Worm (Caenorhabditis elegans) whole organism, L1 larva: ENCODE data around the gene K09H11.15.

Experiments
- C16A3.4 ChIP-seq: fragments of 150-350 bp; optimal IDR thresholded peaks from 2 replicates; lab custom pipeline; 2014; ENCODE audit warnings: missing biosample characterization, missing genetic modification characterization
- blmp-1 ChIP-seq: fragments of 150-350 bp; optimal IDR thresholded peaks from 2 replicates; lab custom pipeline; 2014; ENCODE audit warnings: missing biosample characterization, missing genetic modification characterization
- ceh-63 ChIP-seq: fragments of 200-800 bp; sonication (Bioruptor generic); optimal IDR thresholded peaks from 2 replicates; lab custom pipeline; 2018; ENCODE audit warnings: mild to moderate bottlenecking, missing genetic modification characterization, missing compliant biosample characterization
- ceh-90 ChIP-seq: sonication (generic microtip); optimal IDR thresholded peaks from 2 replicates; lab custom pipeline; 2016; ENCODE audit warnings: missing genetic modification characterization, missing compliant biosample characterization
- dsc-1 ChIP-seq: sonication (generic microtip); optimal IDR thresholded peaks from 2 replicates; lab custom pipeline; 2016; ENCODE audit warnings: mild to moderate bottlenecking, missing genetic modification characterization, missing compliant biosample characterization
- efl-1 ChIP-seq, 4 experiments: fragments of 150-350 bp; optimal IDR thresholded peaks in 3 of 4; peaks in 1 of 4; 1 replicate in 1 of 4; 2 replicates in 3 of 4; lab custom pipeline; 2014; ENCODE audit warnings: missing biosample characterization in 2 of 4, missing genetic modification characterization in 2 of 4, missing genetic modification reagents in 2 of 4
- efl-3 ChIP-seq: fragments of 200-800 bp; sonication (Bioruptor generic); optimal IDR thresholded peaks from 2 replicates; lab custom pipeline; 2018; ENCODE audit warnings: mild to moderate bottlenecking, missing genetic modification characterization, missing compliant biosample characterization
- egl-13 ChIP-seq: sonication (generic microtip); optimal IDR thresholded peaks from 2 replicates; lab custom pipeline; 2016; ENCODE audit warnings: missing genotype, missing genetic modification reagents, missing genetic modification characterization, missing compliant biosample characterization
- egl-27 ChIP-seq, 2 experiments: fragments of 150-350 bp in 1 of 2; sonication (generic microtip); optimal IDR thresholded peaks; 3 replicates each; lab custom pipeline; 2017 to 2018; ENCODE audit warnings: missing biosample characterization in 2 of 2, missing genetic modification characterization in 2 of 2, missing genetic modification reagents in 2 of 2
- ets-5 ChIP-seq: fragments of 200-800 bp; sonication (Bioruptor generic); IDR thresholded peaks from 2 replicates; pipeline ENCODE4 v1.3.6; 2022; ENCODE audit warnings: missing genetic modification characterization, missing compliant biosample characterization
- fkh-8 ChIP-seq: sonication (generic microtip); optimal IDR thresholded peaks from 2 replicates; lab custom pipeline; 2016; ENCODE audit warnings: mild to moderate bottlenecking, missing genetic modification characterization, missing compliant biosample characterization
- grh-1 ChIP-seq: fragments of 200-800 bp; sonication (Bioruptor generic); IDR thresholded peaks from 2 replicates; pipeline ENCODE4 v1.3.6; 2022; ENCODE audit warnings: missing genetic modification reagents, missing genetic modification characterization, missing compliant biosample characterization
- hlh-4 ChIP-seq: sonication (generic microtip); optimal IDR thresholded peaks from 2 replicates; lab custom pipeline; 2016; ENCODE audit warnings: mild to moderate bottlenecking, missing genetic modification characterization, missing compliant biosample characterization
- irx-1 ChIP-seq: sonication (generic microtip); optimal IDR thresholded peaks from 2 replicates; lab custom pipeline; 2016; ENCODE audit warnings: missing genetic modification characterization, missing compliant biosample characterization
- lin-13 ChIP-seq: fragments of 150-350 bp; optimal IDR thresholded peaks from 2 replicates; lab custom pipeline; 2014; ENCODE audit warnings: missing biosample characterization, missing genetic modification reagents, missing genetic modification characterization
- lin-14 ChIP-seq: fragments of 200-800 bp; sonication (Bioruptor generic); optimal IDR thresholded peaks from 2 replicates; lab custom pipeline; 2018; ENCODE audit warnings: mild to moderate bottlenecking, missing genetic modification characterization, moderate library complexity, missing compliant biosample characterization
- lin-15B ChIP-seq: fragments of 150-350 bp; sonication (generic microtip); optimal IDR thresholded peaks from 3 replicates; lab custom pipeline; 2014; ENCODE audit warnings: missing biosample characterization, missing genetic modification characterization
- mab-9 ChIP-seq: fragments of 200-800 bp; sonication (Bioruptor generic); IDR thresholded peaks from 2 replicates; pipeline ENCODE4 v1.3.6; 2022; ENCODE audit warnings: missing genetic modification reagents, missing genetic modification characterization, missing compliant biosample characterization
- mef-2 ChIP-seq: fragments of 150-350 bp; optimal IDR thresholded peaks from 2 replicates; lab custom pipeline; 2014; ENCODE audit warnings: missing biosample characterization, missing genetic modification characterization
- mep-1 ChIP-seq: fragments of 150-350 bp; optimal IDR thresholded peaks from 2 replicates; lab custom pipeline; 2014; ENCODE audit warnings: missing biosample characterization, missing genetic modification characterization
- nhr-11 ChIP-seq: fragments of 150-350 bp; optimal IDR thresholded peaks from 2 replicates; lab custom pipeline; 2014; ENCODE audit warnings: missing biosample characterization, missing genetic modification characterization
- nhr-12 ChIP-seq: sonication (generic microtip); optimal IDR thresholded peaks from 2 replicates; lab custom pipeline; 2017; ENCODE audit warnings: missing biosample characterization, missing genetic modification characterization
- nhr-28 ChIP-seq: fragments of 150-350 bp; optimal IDR thresholded peaks from 2 replicates; lab custom pipeline; 2014; ENCODE audit warnings: missing biosample characterization, missing genetic modification characterization
- nhr-47 ChIP-seq: sonication (generic microtip); optimal IDR thresholded peaks from 2 replicates; lab custom pipeline; 2016; ENCODE audit warnings: mild to moderate bottlenecking, missing genetic modification characterization, moderate library complexity, missing compliant biosample characterization
- nhr-71 ChIP-seq: sonication (generic microtip); optimal IDR thresholded peaks from 2 replicates; lab custom pipeline; 2016; ENCODE audit warnings: mild to moderate bottlenecking, missing genetic modification characterization, moderate library complexity, missing compliant biosample characterization
- nhr-76 ChIP-seq: sonication (generic microtip); optimal IDR thresholded peaks from 2 replicates; lab custom pipeline; 2017; ENCODE audit warnings: missing biosample characterization, missing genetic modification characterization
- nhr-77 ChIP-seq: fragments of 150-350 bp; optimal IDR thresholded peaks from 2 replicates; lab custom pipeline; 2014; ENCODE audit warnings: missing biosample characterization, missing genetic modification characterization
- nhr-90 ChIP-seq: sonication (generic microtip); optimal IDR thresholded peaks from 2 replicates; lab custom pipeline; 2016; ENCODE audit warnings: mild to moderate bottlenecking, missing genetic modification characterization, missing compliant biosample characterization; ENCODE audit not compliant: poor library complexity
- pax-3 ChIP-seq: fragments of 200-800 bp; sonication (Bioruptor generic); optimal IDR thresholded peaks from 2 replicates; lab custom pipeline; 2018; ENCODE audit warnings: mild to moderate bottlenecking, missing genetic modification characterization, moderate library complexity, missing compliant biosample characterization
- rnt-1 ChIP-seq: sonication (generic microtip); optimal IDR thresholded peaks from 2 replicates; lab custom pipeline; 2016; ENCODE audit warnings: mild to moderate bottlenecking, missing genetic modification characterization, moderate library complexity, missing compliant biosample characterization
- sox-4 ChIP-seq: sonication (generic microtip); optimal IDR thresholded peaks from 2 replicates; lab custom pipeline; 2016; ENCODE audit warnings: missing genetic modification characterization, missing compliant biosample characterization
- sptf-1 ChIP-seq: fragments of 150-350 bp; optimal IDR thresholded peaks from 2 replicates; lab custom pipeline; 2014; ENCODE audit warnings: missing biosample characterization, missing genetic modification characterization
- tbx-2 ChIP-seq: sonication (generic microtip); optimal IDR thresholded peaks from 2 replicates; lab custom pipeline; 2016; ENCODE audit warnings: missing genetic modification characterization, missing compliant biosample characterization
- unc-30 ChIP-seq: sonication (generic microtip); optimal IDR thresholded peaks from 2 replicates; lab custom pipeline; 2017; ENCODE audit warnings: missing biosample characterization, missing genetic modification characterization
- unc-86 ChIP-seq: sonication (generic microtip); optimal IDR thresholded peaks from 2 replicates; lab custom pipeline; 2016; ENCODE audit warnings: missing genetic modification characterization, missing compliant biosample characterization
- vab-15 ChIP-seq: sonication (generic microtip); optimal IDR thresholded peaks from 2 replicates; lab custom pipeline; 2017; ENCODE audit warnings: missing genotype, mild to moderate bottlenecking, missing genetic modification characterization, missing compliant biosample characterization
- xbp-1 ChIP-seq: sonication (generic microtip); optimal IDR thresholded peaks from 2 replicates; lab custom pipeline; 2016; ENCODE audit warnings: missing genetic modification characterization, missing compliant biosample characterization

Gene K09H11.15

ce11 chrV:5747519-5747918, 16.8 kb upstream of the K09H11.15 start, which contains the start of gene acds-10:
TSS of gene acds-10 (plus strand) at chrV:5747819.
- TF ChIP-seq efl-1 (optimal IDR thresholded peaks at IDR 0.05; lab: Kevin White, UChicago): no peak
- peak in 1 of 2 experiments; percentile 18 for TF ChIP-seq efl-1 (GFP tag; optimal IDR thresholded peaks at IDR 0.05 in 1 of 2; lab: Kevin White, UChicago)
- no peak for TF ChIP-seq rnt-1 (tag; lab: Kevin White, UChicago)
- no peak for TF ChIP-seq ceh-90 (tag; lab: Kevin White, UChicago)
- no peak for TF ChIP-seq lin-14
- no peak for TF ChIP-seq sox-4 (tag; lab: Kevin White, UChicago)
- no peak for TF ChIP-seq nhr-77 (tag; lab: Kevin White, UChicago)

- TF ChIP-seq nhr-12 (tag; lab: Kevin White, UChicago) (no peak), ceh-63 (GFP tag; lab: Kevin White, UChicago) (peak; percentile 77)
Measured at ce11 chrV:5746237-5746636, 15.6 kb upstream of the K09H11.15 start.

ce11 chrV:5741237-5741636, 10.6 kb upstream of the K09H11.15 start:
- peak; percentile 55 for TF ChIP-seq egl-13 (tag; lab: Kevin White, UChicago)
- no peak for TF ChIP-seq hlh-4
- TF ChIP-seq nhr-47 (tag; lab: Kevin White, UChicago): peak; percentile 22
- peak; percentile 87 for TF ChIP-seq dsc-1 (tag; lab: Kevin White, UChicago)

- no peak for TF ChIP-seq unc-86 (tag; lab: Kevin White, UChicago)
- TF ChIP-seq egl-27 (tag; optimal IDR thresholded peaks at IDR 0.05; lab: Kevin White, UChicago): no peak
- TF ChIP-seq efl-1 (optimal IDR thresholded peaks at IDR 0.05; lab: Kevin White, UChicago): no peak
- peak in 1 of 2 experiments; percentile 87 for TF ChIP-seq efl-1 (GFP tag; optimal IDR thresholded peaks at IDR 0.05 in 1 of 2; lab: Kevin White, UChicago)
- TF ChIP-seq nhr-76 (tag; lab: Kevin White, UChicago): no peak
- peak; percentile 34 for TF ChIP-seq nhr-71 (tag; lab: Kevin White, UChicago)
- peak; percentile 35 for TF ChIP-seq sox-4 (tag; lab: Kevin White, UChicago)
- TF ChIP-seq rnt-1 (tag; lab: Kevin White, UChicago): no peak
- peak; percentile 7 for TF ChIP-seq nhr-47 (tag; lab: Kevin White, UChicago)
- TF ChIP-seq efl-3: no peak
- TF ChIP-seq vab-15 (tag; lab: Kevin White, UChicago): no peak
- TF ChIP-seq nhr-28 (tag; lab: Kevin White, UChicago): no peak
- no peak for TF ChIP-seq tbx-2 (tag; lab: Kevin White, UChicago)
- peak; percentile 29 for TF ChIP-seq pax-3 (tag; lab: Kevin White, UChicago)
- TF ChIP-seq grh-1 (GFP tag; lab: Robert Waterston, UW): no peak
- no peak for TF ChIP-seq C16A3.4 (tag; lab: Kevin White, UChicago)
- TF ChIP-seq xbp-1 (tag; lab: Kevin White, UChicago): no peak
- no peak for TF ChIP-seq lin-13
- TF ChIP-seq dsc-1 (tag; lab: Kevin White, UChicago): peak; percentile 85
- no peak for TF ChIP-seq nhr-11 (tag; lab: Kevin White, UChicago)
- no peak for TF ChIP-seq sptf-1 (tag; lab: Kevin White, UChicago)
- TF ChIP-seq nhr-77 (tag; lab: Kevin White, UChicago): no peak
- no peak for TF ChIP-seq egl-13 (tag; lab: Kevin White, UChicago)
- peak; percentile 51 for TF ChIP-seq fkh-8 (tag; lab: Kevin White, UChicago)
- TF ChIP-seq mef-2 (tag; lab: Kevin White, UChicago): no peak
- TF ChIP-seq, all 84 proteins: peak for 7
Measured at ce11 chrV:5739438-5739837, 8.8 kb upstream of the K09H11.15 start.

ce11 chrV:5736068-5736467, 5.4 kb upstream of the K09H11.15 start, which contains the start of gene K09H11.6:
TSS of gene K09H11.6 (minus strand) at chrV:5736168.
- TF ChIP-seq blmp-1 (tag; lab: Kevin White, UChicago) (no peak), nhr-71 (tag; lab: Kevin White, UChicago) (no peak), lin-15B (tag; lab: Kevin White, UChicago) (no peak), unc-30 (tag; lab: Kevin White, UChicago) (no peak), ceh-90 (tag; lab: Kevin White, UChicago) (no peak), egl-27 (tag; optimal IDR thresholded peaks at IDR 0.05; lab: Kevin White, UChicago) (no peak), mab-9 (no peak), mep-1 (tag; lab: Kevin White, UChicago) (no peak), ets-5 (GFP tag; lab: Robert Waterston, UW) (no peak), nhr-90 (tag; lab: Kevin White, UChicago) (no peak), irx-1 (tag; lab: Kevin White, UChicago) (no peak)
